Fruit fly (Drosophila melanogaster): ENCODE results near the gene CG16852.

- TF ChIP-seq CG1620 (GFP tag; optimal IDR thresholded peaks at IDR 0.05) (peak; percentile 1), ovo (GFP tag; optimal IDR thresholded peaks at IDR 0.05) (peak; percentile 91), cnc (optimal IDR thresholded peaks at IDR 0.05) (no peak), CG7101 (tag; optimal IDR thresholded peaks at IDR 0.05) (peak; percentile 17), Mnt (GFP tag; optimal IDR thresholded peaks at IDR 0.05) (peak; percentile 95), Crg-1 (GFP tag; optimal IDR thresholded peaks at IDR 0.05) (no peak), CG7045 (GFP tag; optimal IDR thresholded peaks at IDR 0.05) (no peak), tj (GFP tag; optimal IDR thresholded peaks at IDR 0.05) (peak; percentile 61), Hr96 (GFP tag; optimal IDR thresholded peaks at IDR 0.05) (peak; percentile 30), pad (GFP tag; optimal IDR thresholded peaks at IDR 0.05) (peak; percentile 17), CG33017 (tag; optimal IDR thresholded peaks at IDR 0.05) (no peak), toe (GFP tag; optimal IDR thresholded peaks at IDR 0.05) (no peak), Clk (GFP tag; optimal IDR thresholded peaks at IDR 0.05) (no peak), cic (GFP tag; optimal IDR thresholded peaks at IDR 0.05) (peak; percentile 58)
Observed at dm6 chr2L:13548786-13549780, 8.5 kb downstream of the CG16852 start, which contains the start of gene B4.
